Worm (Caenorhabditis elegans) whole organism, L1 larva: ENCODE measurements around the gene F54E4.2.

Source experiments
- C04F5.9 ChIP-seq: sonication (generic microtip); optimal IDR thresholded peaks from 2 replicates; lab custom pipeline; 2016; ENCODE audit warnings: missing genetic modification characterization, missing compliant biosample characterization
- F16B12.6 ChIP-seq: fragments of 150-350 bp; optimal IDR thresholded peaks from 2 replicates; lab custom pipeline; 2014; ENCODE audit warnings: missing biosample characterization, missing genetic modification characterization
- Y116A8C.19 ChIP-seq: sonication (generic microtip); optimal IDR thresholded peaks from 2 replicates; lab custom pipeline; 2016; ENCODE audit warnings: missing compliant biosample characterization, missing genetic modification characterization, borderline replicate concordance
- aha-1 ChIP-seq: fragments of 150-350 bp; optimal IDR thresholded peaks from 2 replicates; lab custom pipeline; 2014; ENCODE audit warnings: missing biosample characterization, missing genetic modification characterization
- alr-1 ChIP-seq: fragments of 200-800 bp; sonication (Bioruptor generic); optimal IDR thresholded peaks from 2 replicates; lab custom pipeline; 2018; ENCODE audit warnings: borderline replicate concordance, mild to moderate bottlenecking, missing genetic modification characterization, missing compliant biosample characterization
- ama-1 ChIP-seq: fragments of 150-350 bp; optimal IDR thresholded peaks from 2 replicates; lab custom pipeline; 2014
- blmp-1 ChIP-seq: fragments of 150-350 bp; optimal IDR thresholded peaks from 2 replicates; lab custom pipeline; 2014; ENCODE audit warnings: missing biosample characterization, missing genetic modification characterization
- ceh-88 ChIP-seq: fragments of 200-800 bp; sonication (Bioruptor generic); IDR thresholded peaks from 2 replicates; pipeline ENCODE4 v1.3.6; 2022; ENCODE audit warnings: missing genetic modification characterization, missing compliant biosample characterization
- ceh-90 ChIP-seq: sonication (generic microtip); optimal IDR thresholded peaks from 2 replicates; lab custom pipeline; 2016; ENCODE audit warnings: missing genetic modification characterization, missing compliant biosample characterization
- efl-1 ChIP-seq, 4 experiments: fragments of 150-350 bp; optimal IDR thresholded peaks in 3 of 4; peaks in 1 of 4; 1 replicate in 1 of 4; 2 replicates in 3 of 4; lab custom pipeline; 2014; ENCODE audit warnings: missing biosample characterization in 2 of 4, missing genetic modification characterization in 2 of 4, missing genetic modification reagents in 2 of 4
- egl-13 ChIP-seq: sonication (generic microtip); optimal IDR thresholded peaks from 2 replicates; lab custom pipeline; 2016; ENCODE audit warnings: missing genotype, missing genetic modification reagents, missing genetic modification characterization, missing compliant biosample characterization
- ets-5 ChIP-seq: fragments of 200-800 bp; sonication (Bioruptor generic); IDR thresholded peaks from 2 replicates; pipeline ENCODE4 v1.3.6; 2022; ENCODE audit warnings: missing genetic modification characterization, missing compliant biosample characterization
- fos-1 ChIP-seq: fragments of 150-350 bp; optimal IDR thresholded peaks from 2 replicates; lab custom pipeline; 2014; ENCODE audit warnings: missing biosample characterization, missing genetic modification characterization
- grh-1 ChIP-seq: fragments of 200-800 bp; sonication (Bioruptor generic); IDR thresholded peaks from 2 replicates; pipeline ENCODE4 v1.3.6; 2022; ENCODE audit warnings: missing genetic modification reagents, missing genetic modification characterization, missing compliant biosample characterization
- hlh-17 ChIP-seq: fragments of 200-800 bp; sonication (Bioruptor generic); optimal IDR thresholded peaks from 2 replicates; lab custom pipeline; 2018; ENCODE audit warnings: missing genetic modification characterization, mild to moderate bottlenecking, missing compliant biosample characterization, moderate library complexity, borderline replicate concordance
- hpl-2 ChIP-seq: fragments of 150-350 bp; optimal IDR thresholded peaks from 2 replicates; lab custom pipeline; 2014; ENCODE audit warnings: missing biosample characterization, missing genetic modification reagents, missing genetic modification characterization
- jun-1 ChIP-seq: fragments of 150-350 bp; optimal IDR thresholded peaks from 2 replicates; lab custom pipeline; 2014; ENCODE audit warnings: missing biosample characterization, missing genetic modification reagents, missing genetic modification characterization
- lin-14 ChIP-seq: fragments of 200-800 bp; sonication (Bioruptor generic); optimal IDR thresholded peaks from 2 replicates; lab custom pipeline; 2018; ENCODE audit warnings: mild to moderate bottlenecking, missing genetic modification characterization, moderate library complexity, missing compliant biosample characterization
- lin-15B ChIP-seq: fragments of 150-350 bp; sonication (generic microtip); optimal IDR thresholded peaks from 3 replicates; lab custom pipeline; 2014; ENCODE audit warnings: missing biosample characterization, missing genetic modification characterization
- lin-35 ChIP-seq, 2 experiments: fragments of 150-350 bp; optimal IDR thresholded peaks; 2 replicates each; lab custom pipeline; 2014; ENCODE audit warnings: missing biosample characterization in 2 of 2, missing genetic modification characterization in 2 of 2, missing genetic modification reagents in 2 of 2
- lin-39 ChIP-seq: fragments of 150-350 bp; optimal IDR thresholded peaks from 2 replicates; lab custom pipeline; 2014; ENCODE audit warnings: missing biosample characterization, missing genetic modification reagents, missing genetic modification characterization
- mdl-1 ChIP-seq, 2 experiments: fragments of 150-350 bp; optimal IDR thresholded peaks; 2 replicates each; lab custom pipeline; 2014 to 2017; ENCODE audit warnings: missing biosample characterization in 2 of 2, missing genetic modification characterization in 2 of 2, inconsistent platforms in 1 of 2
- mef-2 ChIP-seq: fragments of 150-350 bp; optimal IDR thresholded peaks from 2 replicates; lab custom pipeline; 2014; ENCODE audit warnings: missing biosample characterization, missing genetic modification characterization
- nhr-19 ChIP-seq: fragments of 200-800 bp; sonication (Bioruptor generic); conservative IDR thresholded peaks from 2 replicates; pipeline ENCODE4 v1.3.6; 2022; ENCODE audit warnings: missing genetic modification characterization, missing compliant biosample characterization
- nhr-237 ChIP-seq: fragments of 150-350 bp; optimal IDR thresholded peaks from 2 replicates; lab custom pipeline; 2014; ENCODE audit warnings: missing biosample characterization, missing genetic modification characterization
- nhr-71 ChIP-seq: sonication (generic microtip); optimal IDR thresholded peaks from 2 replicates; lab custom pipeline; 2016; ENCODE audit warnings: mild to moderate bottlenecking, missing genetic modification characterization, moderate library complexity, missing compliant biosample characterization
- nhr-90 ChIP-seq: sonication (generic microtip); optimal IDR thresholded peaks from 2 replicates; lab custom pipeline; 2016; ENCODE audit warnings: mild to moderate bottlenecking, missing genetic modification characterization, missing compliant biosample characterization; ENCODE audit not compliant: poor library complexity
- pag-3 ChIP-seq: sonication (generic microtip); optimal IDR thresholded peaks from 2 replicates; lab custom pipeline; 2017; ENCODE audit warnings: missing genetic modification characterization, mild to moderate bottlenecking, missing compliant biosample characterization, antibody characterized with exemption, borderline replicate concordance; ENCODE audit not compliant: insufficient read depth
- rnt-1 ChIP-seq: sonication (generic microtip); optimal IDR thresholded peaks from 2 replicates; lab custom pipeline; 2016; ENCODE audit warnings: mild to moderate bottlenecking, missing genetic modification characterization, moderate library complexity, missing compliant biosample characterization
- snpc-4 ChIP-seq: fragments of 150-350 bp; optimal IDR thresholded peaks from 2 replicates; lab custom pipeline; 2014; ENCODE audit warnings: missing biosample characterization, missing genetic modification characterization
- snu-23 ChIP-seq: sonication (generic microtip); optimal IDR thresholded peaks from 2 replicates; lab custom pipeline; 2016; ENCODE audit warnings: missing genetic modification characterization, missing compliant biosample characterization
- sox-4 ChIP-seq: sonication (generic microtip); optimal IDR thresholded peaks from 2 replicates; lab custom pipeline; 2016; ENCODE audit warnings: missing genetic modification characterization, missing compliant biosample characterization
- tlp-1 ChIP-seq: fragments of 150-350 bp; optimal IDR thresholded peaks from 2 replicates; lab custom pipeline; 2014; ENCODE audit warnings: missing biosample characterization, missing genetic modification characterization
- unc-130 ChIP-seq: fragments of 150-350 bp; optimal IDR thresholded peaks from 2 replicates; lab custom pipeline; 2017; ENCODE audit warnings: missing biosample characterization, missing genetic modification characterization, inconsistent platforms
- unc-62 ChIP-seq: fragments of 150-350 bp; optimal IDR thresholded peaks from 2 replicates; lab custom pipeline; 2014; ENCODE audit warnings: missing biosample characterization, missing genetic modification reagents, missing genetic modification characterization
- unc-86 ChIP-seq: sonication (generic microtip); optimal IDR thresholded peaks from 2 replicates; lab custom pipeline; 2016; ENCODE audit warnings: missing genetic modification characterization, missing compliant biosample characterization
- vab-15 ChIP-seq: sonication (generic microtip); optimal IDR thresholded peaks from 2 replicates; lab custom pipeline; 2017; ENCODE audit warnings: missing genotype, mild to moderate bottlenecking, missing genetic modification characterization, missing compliant biosample characterization
- zip-4 ChIP-seq: fragments of 200-800 bp; sonication (Bioruptor generic); optimal IDR thresholded peaks from 2 replicates; lab custom pipeline; 2018; ENCODE audit warnings: mild to moderate bottlenecking, missing genetic modification characterization, moderate library complexity, missing compliant biosample characterization

The F54E4.2 gene

ce11 chrX:14654668-14655067, 26.0 kb upstream of the F54E4.2 start, which contains the start of gene syg-2:
syg-2 (plus strand) TSS chrX:14654968.
- no peak for TF ChIP-seq unc-130
- TF ChIP-seq jun-1 (tag; lab: Kevin White, UChicago), result no peak
- TF ChIP-seq F16B12.6 (tag; lab: Kevin White, UChicago), result no peak
- TF ChIP-seq sox-4 (tag; lab: Kevin White, UChicago), result no peak
- no peak for TF ChIP-seq mdl-1 (tag; optimal IDR thresholded peaks at IDR 0.05; lab: Kevin White, UChicago)
- TF ChIP-seq grh-1 (GFP tag; lab: Robert Waterston, UW), result no peak
- no peak for TF ChIP-seq snpc-4
- TF ChIP-seq nhr-237 (tag; lab: Kevin White, UChicago), result no peak

- TF ChIP-seq Y116A8C.19 (tag; lab: Kevin White, UChicago) (no peak), snu-23 (peak; percentile 28), hlh-17 (GFP tag; lab: Kevin White, UChicago) (no peak), nhr-19 (GFP tag; lab: Robert Waterston, UW) (peak; percentile 18; the same call in 1 of the 2 replicates), fos-1 (tag; lab: Kevin White, UChicago) (no peak), lin-15B (tag; lab: Kevin White, UChicago) (no peak), mef-2 (no peak), rnt-1 (tag; lab: Kevin White, UChicago) (peak; percentile 68), sox-4 (tag; lab: Kevin White, UChicago) (no peak), grh-1 (GFP tag; lab: Robert Waterston, UW) (no peak), aha-1 (tag; lab: Kevin White, UChicago) (no peak), egl-13 (tag; lab: Kevin White, UChicago) (no peak), hpl-2 (GFP tag; lab: Kevin White, UChicago) (no peak), ets-5 (no peak), unc-62 (no peak), ceh-88 (GFP tag; lab: Robert Waterston, UW) (no peak), ama-1 (lab: Kevin White, UChicago) (no peak), pag-3 (no peak), unc-86 (tag; lab: Kevin White, UChicago) (no peak), lin-35 (GFP tag; optimal IDR thresholded peaks at IDR 0.05; lab: Kevin White, UChicago) (no peak), blmp-1 (tag; lab: Kevin White, UChicago) (no peak), lin-14 (GFP tag; lab: Kevin White, UChicago) (peak; percentile 75), alr-1 (tag; lab: Kevin White, UChicago) (no peak), nhr-71 (peak; percentile 52), lin-39 (no peak), F16B12.6 (tag; lab: Kevin White, UChicago) (no peak), zip-4 (GFP tag; lab: Kevin White, UChicago) (no peak), mdl-1 (tag; optimal IDR thresholded peaks at IDR 0.05; lab: Kevin White, UChicago) (peak in 1 of 2 experiments; percentile 2), C04F5.9 (tag; lab: Kevin White, UChicago) (no peak), efl-1 (optimal IDR thresholded peaks at IDR 0.05; lab: Kevin White, UChicago) (no peak), efl-1 (GFP tag; optimal IDR thresholded peaks at IDR 0.05 in 1 of 2; lab: Kevin White, UChicago) (no peak), ceh-90 (no peak), vab-15 (tag; lab: Kevin White, UChicago) (no peak), tlp-1 (no peak)
Observed at ce11 chrX:14653486-14653885, 24.8 kb upstream of the F54E4.2 start.

- no peak for TF ChIP-seq nhr-90 (tag; lab: Kevin White, UChicago)
Observed at ce11 chrX:14652058-14652457, 23.3 kb upstream of the F54E4.2 start.
